In the genomic region with DNA sequence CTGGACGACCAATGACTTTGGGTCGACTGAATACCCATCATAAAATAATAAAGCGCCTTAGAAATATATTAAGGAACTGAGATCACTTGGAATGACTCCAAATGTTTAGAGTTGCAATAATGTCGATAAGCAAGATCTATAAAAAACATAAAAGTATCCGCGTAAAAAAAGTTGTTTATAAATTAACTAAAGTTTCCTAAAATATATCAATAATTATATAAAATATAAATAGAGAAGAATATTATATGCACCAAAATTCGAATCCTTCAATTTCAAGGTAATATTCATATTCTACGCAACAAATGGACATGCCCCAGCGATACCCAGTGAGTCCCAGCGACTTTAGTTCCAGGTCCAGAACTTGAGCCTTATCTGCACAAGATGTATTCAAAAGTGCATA, we compare ENCODE assay signal across 5 fruit fly cellular contexts.
A peak's percentile ranks its signal among the peaks of the same experiment; 100 is the strongest.
TF ChIP-seq lines count a peak whose summit lies in the region.

No protein-coding gene starts in this region.

- no peak for TF ChIP-seq CTCF in whole organism, embryonic (GFP tag; optimal IDR thresholded peaks at IDR 0.05; lab: Kevin White, UChicago)

TF ChIP-seq in whole organism, 6 proteins besides CTCF, POLR2A, EP300 and RAD21:
- no peak for TF ChIP-seq Dll (optimal IDR thresholded peaks at IDR 0.05; lab: Kevin White, UChicago)
- TF ChIP-seq pan (optimal IDR thresholded peaks at IDR 0.05; lab: Kevin White, UChicago): peak; percentile 36
- no peak for TF ChIP-seq CG8478 (optimal IDR thresholded peaks at IDR 0.05; lab: Kevin White, UChicago)

TF ChIP-seq in whole organism, embryonic, 481 proteins besides CTCF, POLR2A, EP300 and RAD21 (continues in another document):
- TF ChIP-seq esg (GFP tag; conservative IDR thresholded peaks at IDR 0.05; lab: Robert Waterston, UW) (no peak), CG5953 (GFP tag; IDR thresholded peaks at IDR 0.05; lab: Robert Waterston, UW) (no peak), phol (tag; optimal IDR thresholded peaks at IDR 0.05; lab: Kevin White, UChicago) (peak; percentile 6), CG12299 (tag; optimal IDR thresholded peaks at IDR 0.05; lab: Kevin White, UChicago) (no peak), Spps (tag; optimal IDR thresholded peaks at IDR 0.05; lab: Kevin White, UChicago) (no peak), D19A (tag; optimal IDR thresholded peaks at IDR 0.05; lab: Kevin White, UChicago) (peak; percentile 8), Fer2 (tag; optimal IDR thresholded peaks at IDR 0.05; lab: Kevin White, UChicago) (no peak), dan (GFP tag; IDR thresholded peaks at IDR 0.05; lab: Robert Waterston, UW) (no peak), sens-2 (GFP tag; IDR thresholded peaks at IDR 0.05; lab: Robert Waterston, UW) (no peak), CG42726 (GFP tag; IDR thresholded peaks at IDR 0.05; lab: Robert Waterston, UW; ENCODE audit: partially characterized antibody) (no peak), Atf-2 (GFP tag; optimal IDR thresholded peaks at IDR 0.05; lab: Kevin White, UChicago) (no peak), Dad (GFP tag; optimal IDR thresholded peaks at IDR 0.05; lab: Kevin White, UChicago) (no peak), Hr39 (optimal IDR thresholded peaks at IDR 0.05; lab: Kevin White, UChicago) (no peak), Ptx1 (GFP tag; IDR thresholded peaks at IDR 0.05; lab: Robert Waterston, UW) (no peak), az2 (GFP tag; optimal IDR thresholded peaks at IDR 0.05; lab: Kevin White, UChicago) (no peak), CG14441 (GFP tag; IDR thresholded peaks at IDR 0.05; lab: Robert Waterston, UW) (no peak), CG11398 (GFP tag; optimal IDR thresholded peaks at IDR 0.05; lab: Kevin White, UChicago) (no peak), CG14710 (tag; optimal IDR thresholded peaks at IDR 0.05; lab: Kevin White, UChicago) (peak; percentile 20), ab (GFP tag; optimal IDR thresholded peaks at IDR 0.05; lab: Kevin White, UChicago) (no peak), Asciz (GFP tag; optimal IDR thresholded peaks at IDR 0.05; lab: Kevin White, UChicago) (no peak), gcm (GFP tag; optimal IDR thresholded peaks at IDR 0.05; lab: Kevin White, UChicago) (no peak), Gug (GFP tag; IDR thresholded peaks at IDR 0.05; lab: Robert Waterston, UW) (no peak)

TF ChIP-seq in whole organism, prepupa, 60 proteins besides CTCF, POLR2A, EP300 and RAD21 (continues in another document):
- TF ChIP-seq Smox (GFP tag; optimal IDR thresholded peaks at IDR 0.05; lab: Kevin White, UChicago) (no peak), topi (GFP tag; optimal IDR thresholded peaks at IDR 0.05; lab: Kevin White, UChicago) (peak; percentile 26), Blimp-1 (GFP tag; optimal IDR thresholded peaks at IDR 0.05; lab: Kevin White, UChicago) (no peak), CG3032 (tag; optimal IDR thresholded peaks at IDR 0.05; lab: Kevin White, UChicago) (peak; percentile 44), pdm3 (GFP tag; optimal IDR thresholded peaks at IDR 0.05; lab: Kevin White, UChicago) (peak; percentile 8), CG1621 (tag; optimal IDR thresholded peaks at IDR 0.05; lab: Kevin White, UChicago) (no peak), Met (GFP tag; optimal IDR thresholded peaks at IDR 0.05; lab: Kevin White, UChicago) (peak; percentile 9), CG6163 (GFP tag; IDR thresholded peaks at IDR 0.05; lab: Robert Waterston, UW) (no peak), vri (GFP tag; optimal IDR thresholded peaks at IDR 0.05; lab: Kevin White, UChicago) (no peak), CG11294 (GFP tag; IDR thresholded peaks at IDR 0.05; lab: Robert Waterston, UW) (no peak), svp (GFP tag; lab: Kevin White, UChicago) (peak; percentile 59), fkh (GFP tag; optimal IDR thresholded peaks at IDR 0.05; lab: Kevin White, UChicago) (no peak), CG9139 (GFP tag; optimal IDR thresholded peaks at IDR 0.05; lab: Kevin White, UChicago) (no peak), CG3919 (GFP tag; optimal IDR thresholded peaks at IDR 0.05; lab: Kevin White, UChicago) (peak; percentile 43), CG8319 (GFP tag; optimal IDR thresholded peaks at IDR 0.05; lab: Kevin White, UChicago) (no peak), OdsH (GFP tag; optimal IDR thresholded peaks at IDR 0.05; lab: Kevin White, UChicago) (peak; percentile 38), CG34406 (GFP tag; optimal IDR thresholded peaks at IDR 0.05; lab: Kevin White, UChicago) (peak; percentile 30), Ets96B (tag; optimal IDR thresholded peaks at IDR 0.05; lab: Kevin White, UChicago) (peak; percentile 37), Hr39 (GFP tag; optimal IDR thresholded peaks at IDR 0.05; lab: Kevin White, UChicago) (no peak), CG11762 (GFP tag; optimal IDR thresholded peaks at IDR 0.05; lab: Kevin White, UChicago; ENCODE audit: insufficient read depth) (no peak), CG10669 (GFP tag; optimal IDR thresholded peaks at IDR 0.05; lab: Kevin White, UChicago) (peak; percentile 50), spab (GFP tag; optimal IDR thresholded peaks at IDR 0.05; lab: Kevin White, UChicago) (peak; percentile 51), cyc (GFP tag; optimal IDR thresholded peaks at IDR 0.05; lab: Kevin White, UChicago) (no peak)

TF ChIP-seq in whole organism, pupa, 21 proteins besides CTCF, POLR2A, EP300 and RAD21:
- TF ChIP-seq CG12605 (GFP tag; IDR thresholded peaks at IDR 0.05; lab: Robert Waterston, UW): no peak
- TF ChIP-seq fd96Ca (GFP tag; IDR thresholded peaks at IDR 0.05; lab: Robert Waterston, UW): no peak
- no peak for TF ChIP-seq Ets98B (GFP tag; IDR thresholded peaks at IDR 0.05; lab: Robert Waterston, UW)
- TF ChIP-seq CG8159 (tag; optimal IDR thresholded peaks at IDR 0.05; lab: Kevin White, UChicago): peak; percentile 63
- TF ChIP-seq D1 (tag; optimal IDR thresholded peaks at IDR 0.05; lab: Kevin White, UChicago): no peak
- TF ChIP-seq rn (GFP tag; IDR thresholded peaks at IDR 0.05; lab: Robert Waterston, UW): no peak
- TF ChIP-seq CG4496 (GFP tag; IDR thresholded peaks at IDR 0.05; lab: Robert Waterston, UW): no peak
- peak; percentile 7 for TF ChIP-seq CG34367 (tag; optimal IDR thresholded peaks at IDR 0.05; lab: Kevin White, UChicago)
- no peak for TF ChIP-seq EcR (GFP tag; optimal IDR thresholded peaks at IDR 0.05; lab: Kevin White, UChicago)
- TF ChIP-seq CG14655 (GFP tag; optimal IDR thresholded peaks at IDR 0.05; lab: Kevin White, UChicago): peak; percentile 66
- no peak for TF ChIP-seq CG13204 (GFP tag; optimal IDR thresholded peaks at IDR 0.05; lab: Kevin White, UChicago)
- TF ChIP-seq CG17806 (tag; optimal IDR thresholded peaks at IDR 0.05; lab: Kevin White, UChicago): peak; percentile 38
- peak; percentile 11 for TF ChIP-seq CG8301 (tag; optimal IDR thresholded peaks at IDR 0.05; lab: Kevin White, UChicago)
- TF ChIP-seq CG15710 (tag; optimal IDR thresholded peaks at IDR 0.05; lab: Kevin White, UChicago): peak; percentile 48
- peak; percentile 12 for TF ChIP-seq Pif1A (GFP tag; optimal IDR thresholded peaks at IDR 0.05; lab: Kevin White, UChicago)
- no peak for TF ChIP-seq gl (tag; optimal IDR thresholded peaks at IDR 0.05; lab: Kevin White, UChicago)
- no peak for TF ChIP-seq CG32121 (GFP tag; IDR thresholded peaks at IDR 0.05; lab: Robert Waterston, UW)
- peak; percentile 54 for TF ChIP-seq CG9948 (tag; optimal IDR thresholded peaks at IDR 0.05; lab: Kevin White, UChicago)
- peak; percentile 11 for TF ChIP-seq Snoo (tag; optimal IDR thresholded peaks at IDR 0.05; lab: Kevin White, UChicago)
- no peak for TF ChIP-seq Pif1B (GFP tag; optimal IDR thresholded peaks at IDR 0.05; lab: Kevin White, UChicago)
- no peak for TF ChIP-seq CG10348 (GFP tag; IDR thresholded peaks at IDR 0.05; lab: Robert Waterston, UW)

TF ChIP-seq in whole organism, wandering third instar larva, 38 proteins besides CTCF, POLR2A, EP300 and RAD21:
- peak; percentile 7 for TF ChIP-seq HLH106 (tag; optimal IDR thresholded peaks at IDR 0.05; lab: Kevin White, UChicago)
- no peak for TF ChIP-seq sage (GFP tag; optimal IDR thresholded peaks at IDR 0.05; lab: Kevin White, UChicago)
